Fruit fly (Drosophila melanogaster): ENCODE measurements around the gene Ran.

Gene Ran

DNA sequence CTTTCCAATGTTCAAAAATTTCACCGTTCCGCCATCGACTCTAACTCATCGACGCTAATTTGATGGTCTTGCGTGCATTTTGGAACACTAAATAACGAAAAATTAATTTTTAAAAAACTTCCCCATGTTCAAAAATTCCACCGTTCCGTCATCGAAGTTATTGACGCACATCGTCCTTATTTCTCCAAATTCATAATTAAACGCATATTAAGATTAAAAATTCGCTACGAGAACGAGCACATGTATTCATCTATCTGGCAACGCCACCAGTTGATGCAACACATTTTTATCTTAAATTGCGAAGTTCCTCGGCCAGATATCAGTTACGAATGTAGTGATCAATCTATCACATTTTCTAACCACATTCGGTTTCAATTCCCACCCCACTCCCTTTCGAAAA, 685 bp upstream of the Ran start, which contains the start of gene Lint-1 (continued):
- TF ChIP-seq lola (GFP tag; optimal IDR thresholded peaks at IDR 0.05) (no peak), sisA (GFP tag; IDR thresholded peaks at IDR 0.05) (peak; percentile 26; the same call in 1 of the 2 replicates), ssp (GFP tag; IDR thresholded peaks at IDR 0.05) (peak; percentile 39), Rfx (GFP tag; IDR thresholded peaks at IDR 0.05) (0 out of 2 replicates have a peak, but pooled peaks have one; percentile 33), CG2116 (GFP tag; optimal IDR thresholded peaks at IDR 0.05) (peak; percentile 72), bcd (GFP tag; optimal IDR thresholded peaks at IDR 0.05) (no peak), Ets97D (GFP tag; optimal IDR thresholded peaks at IDR 0.05) (peak; percentile 15), Trl (optimal IDR thresholded peaks at IDR 0.05) (no peak), Trl (GFP tag; optimal IDR thresholded peaks at IDR 0.05) (peak; percentile 1), mld (GFP tag; IDR thresholded peaks at IDR 0.05; ENCODE audit: partially characterized antibody) (no peak), CG18262 (tag; optimal IDR thresholded peaks at IDR 0.05) (no peak), ara (GFP tag; IDR thresholded peaks at IDR 0.05) (no peak), CG1603 (tag; optimal IDR thresholded peaks at IDR 0.05) (peak; percentile 94), CG15514 (GFP tag; optimal IDR thresholded peaks at IDR 0.05) (peak; percentile 20), CG15479 (GFP tag; optimal IDR thresholded peaks at IDR 0.05) (peak; percentile 39), chif (GFP tag; optimal IDR thresholded peaks at IDR 0.05) (no peak), Nf-YA (GFP tag; IDR thresholded peaks at IDR 0.05) (no peak), phol (tag; optimal IDR thresholded peaks at IDR 0.05) (peak; percentile 11), Spps (tag; optimal IDR thresholded peaks at IDR 0.05) (no peak), Bdp1 (GFP tag; optimal IDR thresholded peaks at IDR 0.05) (no peak), lab (GFP tag; optimal IDR thresholded peaks at IDR 0.05) (peak; percentile 20), CG13624 (GFP tag; optimal IDR thresholded peaks at IDR 0.05) (peak; percentile 23), Side (GFP tag; optimal IDR thresholded peaks at IDR 0.05) (peak; percentile 12), CG30431 (GFP tag; optimal IDR thresholded peaks at IDR 0.05) (no peak), CG7786 (GFP tag; optimal IDR thresholded peaks at IDR 0.05) (peak; percentile 23), CG3838 (GFP tag; optimal IDR thresholded peaks at IDR 0.05) (no peak), gem (tag; optimal IDR thresholded peaks at IDR 0.05) (peak; percentile 38), zfh1 (GFP tag; IDR thresholded peaks at IDR 0.05) (peak; percentile 26; the same call in 1 of the 3 replicates), CG12071 (GFP tag; optimal IDR thresholded peaks at IDR 0.05) (no peak), CG11723 (GFP tag; optimal IDR thresholded peaks at IDR 0.05) (peak; percentile 18), gfzf (GFP tag; optimal IDR thresholded peaks at IDR 0.05) (peak; percentile 9), CG3995 (GFP tag; optimal IDR thresholded peaks at IDR 0.05) (peak; percentile 26), CG1602 (GFP tag; optimal IDR thresholded peaks at IDR 0.05) (no peak), abd-A (tag; optimal IDR thresholded peaks at IDR 0.05) (no peak), CG17802 (tag; optimal IDR thresholded peaks at IDR 0.05) (no peak), Hr78 (GFP tag; optimal IDR thresholded peaks at IDR 0.05) (no peak), vfl (GFP tag; optimal IDR thresholded peaks at IDR 0.05) (peak; percentile 6), ind (GFP tag; optimal IDR thresholded peaks at IDR 0.05) (peak; percentile 10), btn (GFP tag; optimal IDR thresholded peaks at IDR 0.05) (no peak), zfh2 (GFP tag; optimal IDR thresholded peaks at IDR 0.05) (peak; percentile 12), H2.0 (GFP tag; IDR thresholded peaks at IDR 0.05) (0 out of 2 replicates have a peak, but pooled peaks have one; percentile 31), pnt (GFP tag; optimal IDR thresholded peaks at IDR 0.05) (no peak), esg (GFP tag; conservative IDR thresholded peaks at IDR 0.05) (no peak), CG6689 (GFP tag; IDR thresholded peaks at IDR 0.05) (no peak), CG10543 (GFP tag; optimal IDR thresholded peaks at IDR 0.05) (no peak), NFAT (GFP tag; IDR thresholded peaks at IDR 0.05) (0 out of 2 replicates have a peak, but pooled peaks have one; percentile 45), Atf3 (GFP tag; optimal IDR thresholded peaks at IDR 0.05) (no peak), z (GFP tag; IDR thresholded peaks at IDR 0.05) (no peak), CG2120 (GFP tag; optimal IDR thresholded peaks at IDR 0.05) (peak; percentile 51), CG1647 (GFP tag; optimal IDR thresholded peaks at IDR 0.05) (no peak), CG12391 (tag; optimal IDR thresholded peaks at IDR 0.05) (no peak)

Measured in whole organism, embryonic.